Worm (Caenorhabditis elegans) whole organism, L3 larva: ENCODE measurements around the gene wrk-1.

Experiments
- ZK546.5 ChIP-seq: sonication (generic microtip); optimal IDR thresholded peaks from 2 replicates; lab custom pipeline; 2017; ENCODE audit warnings: missing biosample characterization, missing genetic modification characterization
- aly-2 ChIP-seq: fragments of 150-350 bp; optimal IDR thresholded peaks from 2 replicates; lab custom pipeline; 2014; ENCODE audit warnings: missing biosample characterization, missing genetic modification characterization
- daf-12 ChIP-seq: fragments of 150-350 bp; optimal IDR thresholded peaks from 2 replicates; lab custom pipeline; 2014; ENCODE audit warnings: missing biosample characterization, missing genetic modification reagents, missing genetic modification characterization
- egl-27 ChIP-seq: sonication (generic microtip); optimal IDR thresholded peaks from 4 replicates; lab custom pipeline; 2017; ENCODE audit warnings: missing biosample characterization, missing genetic modification reagents, missing genetic modification characterization
- elt-3 ChIP-seq, 3 experiments: fragments of 150-350 bp in 1 of 3; sonication (generic microtip) in 2 of 3; optimal IDR thresholded peaks; 2 replicates in 2 of 3; 4 replicates in 1 of 3; lab custom pipeline; 2014 to 2017; ENCODE audit warnings: missing biosample characterization in 3 of 3, missing genetic modification characterization in 3 of 3
- fos-1 ChIP-seq: fragments of 150-350 bp; optimal IDR thresholded peaks from 2 replicates; lab custom pipeline; 2014; ENCODE audit warnings: missing biosample characterization, missing genetic modification characterization
- mdl-1 ChIP-seq: fragments of 150-350 bp; optimal IDR thresholded peaks from 2 replicates; lab custom pipeline; 2014; ENCODE audit warnings: missing biosample characterization, missing genetic modification characterization
- nhr-237 ChIP-seq: fragments of 150-350 bp; optimal IDR thresholded peaks from 2 replicates; lab custom pipeline; 2014; ENCODE audit warnings: missing biosample characterization, missing genetic modification characterization
- nhr-25 ChIP-seq: sonication (generic microtip); optimal IDR thresholded peaks from 2 replicates; lab custom pipeline; 2017; ENCODE audit warnings: missing biosample characterization, missing genetic modification characterization
- skn-1 ChIP-seq: fragments of 150-350 bp; optimal IDR thresholded peaks from 2 replicates; lab custom pipeline; 2014; ENCODE audit warnings: missing biosample characterization, missing genetic modification characterization
- snpc-4 ChIP-seq: fragments of 150-350 bp; optimal IDR thresholded peaks from 2 replicates; lab custom pipeline; 2014; ENCODE audit warnings: missing biosample characterization, missing genetic modification characterization

DNA sequence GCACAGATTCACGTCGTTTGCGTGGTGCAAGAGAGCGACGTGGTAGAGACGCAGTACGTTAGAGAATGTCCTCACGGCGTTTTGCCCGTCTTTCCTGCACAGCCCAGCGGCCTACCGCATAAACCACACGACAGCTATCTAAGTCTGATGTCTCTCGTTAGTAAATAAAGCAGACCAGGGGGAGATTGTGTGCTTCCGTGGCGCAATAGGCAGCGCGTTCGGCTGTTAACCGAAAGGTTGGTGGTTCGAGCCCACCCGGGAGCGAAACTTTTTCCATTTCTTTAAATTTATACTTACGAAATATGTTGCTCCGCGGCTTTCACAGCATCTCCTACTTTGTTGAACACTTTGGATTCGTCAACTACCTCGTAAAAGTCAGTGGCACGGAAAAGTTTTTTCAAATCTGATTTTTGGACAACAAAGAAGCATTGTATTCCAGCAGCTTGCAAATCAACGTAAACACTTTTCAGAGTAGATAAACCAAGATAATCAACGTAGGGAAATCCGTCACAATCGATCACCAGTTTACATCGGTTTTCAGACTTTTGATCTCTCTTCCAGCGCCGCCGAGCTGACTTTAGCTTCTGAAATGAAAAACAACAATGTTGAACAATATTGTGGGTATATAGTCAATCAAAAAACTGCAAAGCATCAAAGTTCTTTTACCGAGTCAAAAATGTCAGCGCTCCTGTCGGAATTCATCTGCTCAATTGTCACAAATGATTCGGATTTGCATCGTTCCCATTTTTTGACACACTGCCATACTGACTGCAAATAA, 12.1 kb upstream of the wrk-1 start:
- peak in 1 of 3 experiments; percentile 86 for TF ChIP-seq elt-3 (tag; optimal IDR thresholded peaks at IDR 0.05; lab: Kevin White, UChicago)
- peak; percentile 61 for TF ChIP-seq egl-27 (tag; lab: Kevin White, UChicago)
- TF ChIP-seq nhr-237 (tag; lab: Kevin White, UChicago) = no peak
- peak; percentile 64 for TF ChIP-seq mdl-1 (tag; lab: Kevin White, UChicago)
- TF ChIP-seq snpc-4 = no peak
- peak; percentile 89 for TF ChIP-seq nhr-25 (tag; lab: Kevin White, UChicago)
- TF ChIP-seq daf-12 (tag; lab: Kevin White, UChicago) = no peak
- TF ChIP-seq aly-2 (tag; lab: Kevin White, UChicago) = no peak
- TF ChIP-seq ZK546.5 (tag; lab: Kevin White, UChicago) = no peak
- TF ChIP-seq fos-1 (tag; lab: Kevin White, UChicago) = peak; percentile 26
- peak; percentile 94 for TF ChIP-seq skn-1
